Fruit fly (Drosophila melanogaster) whole organism, prepupa: ENCODE results near the gene kek5.

Source experiments
- CG6792 ChIP-seq: fragments of 200-800 bp; sonication (Bioruptor generic); optimal IDR thresholded peaks from 3 replicates; lab custom pipeline; 2016; ENCODE audit warnings: missing biosample characterization, missing genetic modification characterization
- CG6808 ChIP-seq: fragments of 200-800 bp; sonication (Bioruptor generic); optimal IDR thresholded peaks from 3 replicates; lab custom pipeline; 2017; ENCODE audit warnings: missing biosample characterization, missing genetic modification characterization, mild to moderate bottlenecking, moderate library complexity, missing genetic modification reagents
- Hr39 ChIP-seq: fragments of 200-800 bp; sonication (Bioruptor generic); optimal IDR thresholded peaks from 2 replicates; lab custom pipeline; 2016; ENCODE audit warnings: missing biosample characterization, missing genetic modification characterization
- cyc ChIP-seq: fragments of 200-800 bp; sonication (Bioruptor generic); optimal IDR thresholded peaks from 3 replicates; lab custom pipeline; 2016; ENCODE audit warnings: missing biosample characterization, missing genetic modification characterization

dm6 chrX:19448297-19448696 is 95.3 kb downstream of the kek5 start:
- TF ChIP-seq Hr39 (no peak), CG6792 (GFP tag; lab: Kevin White, UChicago) (no peak), CG6808 (GFP tag; lab: Kevin White, UChicago) (no peak), cyc (no peak)
